Fruit fly (Drosophila melanogaster) whole organism, wandering third instar larva: ENCODE results near the gene CG8100.

ENCODE experiments used
- Dif ChIP-seq: fragments of 200-275, 200-300 bp; sonication (Bioruptor generic); optimal IDR thresholded peaks from 2 replicates; lab custom pipeline; 2018; ENCODE audit warnings: missing biosample characterization, missing genetic modification characterization; ENCODE audit not compliant: partially characterized antibody
- tai ChIP-seq: sonication (Bioruptor generic); optimal IDR thresholded peaks from 2 replicates; lab custom pipeline; 2016; ENCODE audit warnings: missing biosample characterization, missing genetic modification characterization

DNA sequence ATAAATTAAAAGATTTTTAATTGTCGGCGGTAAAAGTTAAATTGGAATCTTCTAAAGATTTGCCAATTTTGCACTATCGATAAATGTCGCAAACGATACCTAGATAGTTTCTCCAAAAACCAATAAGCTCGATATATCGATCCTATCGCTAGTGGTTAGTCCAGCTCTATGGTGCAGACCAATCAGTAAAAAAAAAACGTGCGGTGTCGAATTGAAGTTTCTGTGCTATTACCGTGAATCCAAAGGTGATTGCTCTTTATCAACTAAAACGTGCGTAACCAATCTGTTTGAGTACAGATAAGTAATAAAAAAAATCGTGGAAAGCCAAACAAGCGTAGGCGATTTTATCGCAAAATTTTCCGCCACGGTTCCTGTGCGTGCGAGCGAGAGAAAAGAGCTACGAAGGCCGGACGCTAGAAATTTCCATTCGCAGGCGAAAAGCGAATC is 46.5 kb upstream of the CG8100 start, which contains the start of gene Hsp110:
- TF ChIP-seq tai (GFP tag; lab: Kevin White, UChicago) (no peak), Dif (no peak)
